Fruit fly (Drosophila melanogaster): ENCODE data around the gene Gr93c.
A peak's percentile ranks its signal among the peaks of the same experiment; 100 is the strongest.

Gr93c gene

DNA sequence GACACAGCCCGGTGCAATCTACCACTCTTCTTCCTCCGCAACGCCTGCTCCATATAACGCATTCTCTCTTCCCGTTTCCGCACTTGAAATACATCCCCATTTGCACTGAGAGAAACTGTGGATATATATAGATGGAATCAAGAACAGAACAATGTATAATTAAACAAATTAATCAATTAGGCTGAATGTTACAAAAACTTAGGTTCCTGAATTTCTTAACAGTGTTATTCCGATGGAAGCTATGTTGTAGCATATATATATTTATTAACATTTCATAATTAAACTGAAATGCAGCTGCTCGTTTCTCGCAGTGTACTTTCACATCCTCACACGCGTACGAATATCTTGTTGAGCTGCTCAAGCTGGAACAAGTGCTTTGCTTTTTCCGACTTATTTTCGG lies 14.4 kb upstream of the Gr93c start (continued):
- no peak for TF ChIP-seq ems (GFP tag; optimal IDR thresholded peaks at IDR 0.05)
- no peak for TF ChIP-seq Hmr (GFP tag; optimal IDR thresholded peaks at IDR 0.05)
- TF ChIP-seq CG7786 (GFP tag; optimal IDR thresholded peaks at IDR 0.05): no peak
- TF ChIP-seq CG10543 (GFP tag; optimal IDR thresholded peaks at IDR 0.05): no peak
- TF ChIP-seq Dbx (GFP tag; IDR thresholded peaks at IDR 0.05): no peak
- TF ChIP-seq HLH4C (GFP tag; IDR thresholded peaks at IDR 0.05; ENCODE audit: partially characterized antibody): no peak
- no peak for TF ChIP-seq ap (GFP tag; IDR thresholded peaks at IDR 0.05)
- TF ChIP-seq chinmo (GFP tag; IDR thresholded peaks at IDR 0.05; ENCODE audit: partially characterized antibody): no peak
- TF ChIP-seq CoRest (tag; optimal IDR thresholded peaks at IDR 0.05): peak; percentile 52
- TF ChIP-seq CG2875 (GFP tag; optimal IDR thresholded peaks at IDR 0.05): peak; percentile 16
- peak; percentile 57 for TF ChIP-seq Sox102F (GFP tag; optimal IDR thresholded peaks at IDR 0.05)
- peak; percentile 62 for TF ChIP-seq CG8388 (GFP tag; optimal IDR thresholded peaks at IDR 0.05)
- TF ChIP-seq NFAT (GFP tag; IDR thresholded peaks at IDR 0.05): no peak
- no peak for TF ChIP-seq CG11247 (GFP tag; IDR thresholded peaks at IDR 0.05)
- no peak for TF ChIP-seq C15 (GFP tag; IDR thresholded peaks at IDR 0.05)
- TF ChIP-seq Chrac-16 (GFP tag; optimal IDR thresholded peaks at IDR 0.05): peak; percentile 51
- TF ChIP-seq PHDP (tag; optimal IDR thresholded peaks at IDR 0.05): peak; percentile 62
- no peak for TF ChIP-seq CG7928 (GFP tag; optimal IDR thresholded peaks at IDR 0.05)
- TF ChIP-seq nerfin-1 (tag; optimal IDR thresholded peaks at IDR 0.05): peak; percentile 46
- no peak for TF ChIP-seq Abd-B (GFP tag; optimal IDR thresholded peaks at IDR 0.05)
- no peak for TF ChIP-seq ase (GFP tag; IDR thresholded peaks at IDR 0.05)
- TF ChIP-seq trem (tag; optimal IDR thresholded peaks at IDR 0.05): peak; percentile 46
- TF ChIP-seq Poxn (GFP tag; IDR thresholded peaks at IDR 0.05): no peak
- TF ChIP-seq Hand (GFP tag; optimal IDR thresholded peaks at IDR 0.05): no peak
- TF ChIP-seq CG12071 (GFP tag; optimal IDR thresholded peaks at IDR 0.05): no peak
- TF ChIP-seq ATbp (GFP tag; optimal IDR thresholded peaks at IDR 0.05): peak; percentile 64
- TF ChIP-seq CG12391 (tag; optimal IDR thresholded peaks at IDR 0.05): peak; percentile 61
- no peak for TF ChIP-seq ssp (GFP tag; IDR thresholded peaks at IDR 0.05)
- TF ChIP-seq Xbp1 (GFP tag; optimal IDR thresholded peaks at IDR 0.05): peak; percentile 54
- TF ChIP-seq CG8765 (GFP tag; IDR thresholded peaks at IDR 0.05): no peak
- no peak for TF ChIP-seq maf-S (GFP tag; optimal IDR thresholded peaks at IDR 0.05)
- TF ChIP-seq CG6854 (GFP tag; optimal IDR thresholded peaks at IDR 0.05): no peak
- peak; percentile 80 for TF ChIP-seq CG18262 (tag; optimal IDR thresholded peaks at IDR 0.05)
- TF ChIP-seq crp (GFP tag; optimal IDR thresholded peaks at IDR 0.05): no peak
- no peak for TF ChIP-seq jigr1 (GFP tag; IDR thresholded peaks at IDR 0.05)
- TF ChIP-seq CG13424 (tag; optimal IDR thresholded peaks at IDR 0.05): peak; percentile 43
- peak; percentile 53 for TF ChIP-seq CG14710 (tag; optimal IDR thresholded peaks at IDR 0.05)
- TF ChIP-seq CG1233 (GFP tag; optimal IDR thresholded peaks at IDR 0.05): no peak
- TF ChIP-seq CG7357 (GFP tag; IDR thresholded peaks at IDR 0.05): 0 out of 3 replicates have a peak, but pooled peaks have one; percentile 45
- no peak for TF ChIP-seq vnd (GFP tag; IDR thresholded peaks at IDR 0.05; ENCODE audit: partially characterized antibody)
- no peak for TF ChIP-seq CG11695 (GFP tag; IDR thresholded peaks at IDR 0.05)
- TF ChIP-seq Blimp-1 (GFP tag; optimal IDR thresholded peaks at IDR 0.05): peak; percentile 49
- no peak for TF ChIP-seq CG10366 (GFP tag; IDR thresholded peaks at IDR 0.05)
- TF ChIP-seq Rfx (GFP tag; IDR thresholded peaks at IDR 0.05): no peak
- no peak for TF ChIP-seq CG6791 (GFP tag; IDR thresholded peaks at IDR 0.05; ENCODE audit: partially characterized antibody)
- TF ChIP-seq btn (GFP tag; optimal IDR thresholded peaks at IDR 0.05): no peak
- peak; percentile 63 for TF ChIP-seq Ssrp (tag; optimal IDR thresholded peaks at IDR 0.05)
- no peak for TF ChIP-seq Awh (GFP tag; IDR thresholded peaks at IDR 0.05)
- no peak for TF ChIP-seq Bteb2 (GFP tag; optimal IDR thresholded peaks at IDR 0.05)
- no peak for TF ChIP-seq CG12744 (GFP tag; optimal IDR thresholded peaks at IDR 0.05)

All from whole organism, embryonic.